Worm (Caenorhabditis elegans): ENCODE data around the gene C16D2.1.

ce11 chrII:9097302-9097701 lies 34.2 kb upstream of the C16D2.1 start:
- no peak for TF ChIP-seq skn-1 (tag; optimal IDR thresholded peaks at IDR 0.05)
- no peak for TF ChIP-seq ztf-11 (tag; optimal IDR thresholded peaks at IDR 0.05)
- no peak for TF ChIP-seq fos-1 (tag; optimal IDR thresholded peaks at IDR 0.05)
- no peak for TF ChIP-seq sox-4 (tag; optimal IDR thresholded peaks at IDR 0.05)
- TF ChIP-seq mab-9 (GFP tag; IDR thresholded peaks at IDR 0.05), result no peak
- TF ChIP-seq elt-3 (tag; optimal IDR thresholded peaks at IDR 0.05), result no peak
- TF ChIP-seq F16B12.6 (tag; optimal IDR thresholded peaks at IDR 0.05), result no peak
- TF ChIP-seq ceh-82 (tag; optimal IDR thresholded peaks at IDR 0.05), result no peak
- TF ChIP-seq sptf-1 (tag; optimal IDR thresholded peaks at IDR 0.05), result no peak
- TF ChIP-seq egl-27 (tag; optimal IDR thresholded peaks at IDR 0.05), result no peak
- no peak for TF ChIP-seq mef-2 (tag; optimal IDR thresholded peaks at IDR 0.05)
- TF ChIP-seq mdl-1 (tag; optimal IDR thresholded peaks at IDR 0.05), result no peak
- TF ChIP-seq nhr-71 (tag; optimal IDR thresholded peaks at IDR 0.05), result no peak
- no peak for TF ChIP-seq aly-2 (tag; optimal IDR thresholded peaks at IDR 0.05)

All from whole organism, L1 larva.